Fruit fly (Drosophila melanogaster) whole organism, pupa: Measurements from ENCODE around the gene PolA2.
A peak's percentile ranks its signal among the peaks of the same experiment; 100 is the strongest.

Source experiments
- CG10348 ChIP-seq: fragments of 200-800 bp; sonication (Bioruptor generic); IDR thresholded peaks from 2 replicates; pipeline ENCODE4 v1.3.6; 2022; ENCODE audit warnings: missing biosample characterization, missing genetic modification characterization
- CG12605 ChIP-seq: fragments of 200-800 bp; sonication (Bioruptor generic); IDR thresholded peaks from 2 replicates; pipeline ENCODE4 v1.3.6; 2022; ENCODE audit warnings: missing biosample characterization, missing genetic modification characterization
- CG13204 ChIP-seq: fragments of 200-800 bp; sonication (Bioruptor generic); optimal IDR thresholded peaks from 2 replicates; lab custom pipeline; 2018; ENCODE audit warnings: missing biosample characterization, mild to moderate bottlenecking, missing genetic modification characterization, moderate library complexity
- CG14655 ChIP-seq: fragments of 200-800 bp; sonication (Bioruptor generic); optimal IDR thresholded peaks from 3 replicates; lab custom pipeline; 2017; ENCODE audit warnings: mild to moderate bottlenecking, missing biosample characterization, missing genetic modification reagents, missing genetic modification characterization
- CG15710 ChIP-seq: fragments of 200-800 bp; sonication (Bioruptor generic); optimal IDR thresholded peaks from 2 replicates; lab custom pipeline; 2018; ENCODE audit warnings: missing biosample characterization, mild to moderate bottlenecking, missing genetic modification characterization, moderate library complexity
- CG17806 ChIP-seq: fragments of 200-800 bp; sonication (Bioruptor generic); optimal IDR thresholded peaks from 2 replicates; lab custom pipeline; 2018; ENCODE audit warnings: missing biosample characterization, mild to moderate bottlenecking, missing genetic modification characterization, moderate library complexity
- CG32121 ChIP-seq: fragments of 200-800 bp; sonication (Bioruptor generic); IDR thresholded peaks from 2 replicates; pipeline ENCODE4 v1.3.6; 2022; ENCODE audit warnings: missing biosample characterization, missing genetic modification characterization
- CG34367 ChIP-seq: fragments of 200-800 bp; sonication (Bioruptor generic); optimal IDR thresholded peaks from 2 replicates; lab custom pipeline; 2018; ENCODE audit warnings: missing biosample characterization, mild to moderate bottlenecking, missing genetic modification characterization
- CG4496 ChIP-seq: fragments of 200-800 bp; sonication (Bioruptor generic); IDR thresholded peaks from 3 replicates; pipeline ENCODE4 v1.3.6; 2022; ENCODE audit warnings: missing biosample characterization, missing genetic modification characterization
- CG8159 ChIP-seq: fragments of 200-800 bp; sonication (Bioruptor generic); optimal IDR thresholded peaks from 3 replicates; lab custom pipeline; 2018; ENCODE audit warnings: missing biosample characterization, mild to moderate bottlenecking, missing genetic modification characterization, moderate library complexity
- CG8301 ChIP-seq: fragments of 200-800 bp; sonication (Bioruptor generic); optimal IDR thresholded peaks from 2 replicates; lab custom pipeline; 2018; ENCODE audit warnings: missing biosample characterization, mild to moderate bottlenecking, missing genetic modification characterization
- CG9948 ChIP-seq: fragments of 200-800 bp; sonication (Bioruptor generic); optimal IDR thresholded peaks from 2 replicates; lab custom pipeline; 2018; ENCODE audit warnings: missing biosample characterization, mild to moderate bottlenecking, missing genetic modification characterization, moderate library complexity
- D1 ChIP-seq: fragments of 200-800 bp; sonication (Bioruptor generic); optimal IDR thresholded peaks from 2 replicates; lab custom pipeline; 2018; ENCODE audit warnings: missing biosample characterization, mild to moderate bottlenecking, missing genetic modification characterization, moderate library complexity
- EcR ChIP-seq: fragments of 200-800 bp; sonication (Bioruptor generic); optimal IDR thresholded peaks from 3 replicates; lab custom pipeline; 2019; ENCODE audit warnings: missing biosample characterization, missing genetic modification characterization, mild to moderate bottlenecking, moderate library complexity, missing genetic modification reagents
- Ets98B ChIP-seq: fragments of 200-800 bp; sonication (Bioruptor generic); IDR thresholded peaks from 2 replicates; pipeline ENCODE4 v1.3.6; 2022; ENCODE audit warnings: missing biosample characterization, missing genetic modification characterization
- Pif1A ChIP-seq: fragments of 200-800 bp; sonication (Bioruptor generic); optimal IDR thresholded peaks from 3 replicates; lab custom pipeline; 2016; ENCODE audit warnings: missing biosample characterization, missing genetic modification characterization
- Pif1B ChIP-seq: fragments of 200-800 bp; sonication (Bioruptor generic); optimal IDR thresholded peaks from 3 replicates; lab custom pipeline; 2016; ENCODE audit warnings: missing biosample characterization, missing genetic modification characterization
- Snoo ChIP-seq: fragments of 200-800 bp; sonication (Bioruptor generic); optimal IDR thresholded peaks from 3 replicates; lab custom pipeline; 2017; ENCODE audit warnings: missing biosample characterization, mild to moderate bottlenecking, missing genetic modification characterization, inconsistent platforms
- fd96Ca ChIP-seq: fragments of 200-800 bp; sonication (Bioruptor generic); IDR thresholded peaks from 3 replicates; pipeline ENCODE4 v1.3.6; 2022; ENCODE audit warnings: missing biosample characterization, missing genetic modification characterization
- gl ChIP-seq: fragments of 200-800 bp; sonication (Bioruptor generic); optimal IDR thresholded peaks from 2 replicates; lab custom pipeline; 2018; ENCODE audit warnings: missing biosample characterization, mild to moderate bottlenecking, missing genetic modification characterization
- rn ChIP-seq: fragments of 200-800 bp; sonication (Bioruptor generic); IDR thresholded peaks from 2 replicates; pipeline ENCODE4 v1.3.6; 2022; ENCODE audit warnings: missing biosample characterization, missing genetic modification characterization

Gene PolA2

DNA sequence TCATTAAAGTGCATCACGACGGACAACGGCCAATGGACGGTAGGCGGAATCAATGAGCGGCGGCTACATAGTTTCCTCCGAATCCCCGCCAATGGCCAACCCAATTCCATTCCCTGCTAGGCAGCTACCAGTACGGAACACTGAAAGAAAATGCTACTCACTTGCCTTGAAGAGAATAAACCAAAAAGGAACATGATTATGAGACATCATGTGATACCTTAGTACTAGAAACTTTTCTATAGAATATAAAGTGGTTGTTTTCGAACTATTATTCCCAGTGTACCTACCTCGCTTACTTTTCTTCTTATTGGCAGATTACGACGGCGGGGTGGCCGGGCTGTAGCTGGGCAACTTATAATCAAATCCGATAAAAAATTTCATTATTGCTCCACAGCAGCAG, 14.2 kb upstream of the PolA2 start:
- TF ChIP-seq Snoo (tag; lab: Kevin White, UChicago): peak; percentile 52
- TF ChIP-seq Ets98B (GFP tag; lab: Robert Waterston, UW): peak; percentile 72
- TF ChIP-seq gl (tag; lab: Kevin White, UChicago): peak; percentile 30
- TF ChIP-seq Pif1A: peak; percentile 66
- no peak for TF ChIP-seq EcR
- peak; percentile 34; the same call in 1 of the 2 replicates for TF ChIP-seq rn (GFP tag; lab: Robert Waterston, UW)
- peak; percentile 65 for TF ChIP-seq Pif1B (GFP tag; lab: Kevin White, UChicago)
- peak; percentile 75 for TF ChIP-seq CG8159
- TF ChIP-seq CG15710 (tag; lab: Kevin White, UChicago): peak; percentile 69
- peak; percentile 51; the same call in 1 of the 2 replicates for TF ChIP-seq CG32121
- peak; percentile 63; the same call in 2 of the 3 replicates for TF ChIP-seq CG4496 (GFP tag; lab: Robert Waterston, UW)
- peak; percentile 60 for TF ChIP-seq CG9948 (tag; lab: Kevin White, UChicago)
- peak; percentile 60 for TF ChIP-seq CG34367 (tag; lab: Kevin White, UChicago)
- peak; percentile 73 for TF ChIP-seq fd96Ca (GFP tag; lab: Robert Waterston, UW)
- TF ChIP-seq CG8301 (tag; lab: Kevin White, UChicago): peak; percentile 70
- TF ChIP-seq CG14655 (GFP tag; lab: Kevin White, UChicago): peak; percentile 78
- TF ChIP-seq CG17806: peak; percentile 71
- no peak for TF ChIP-seq D1 (tag; lab: Kevin White, UChicago)
- TF ChIP-seq CG12605: peak; percentile 49
- no peak for TF ChIP-seq CG13204 (GFP tag; lab: Kevin White, UChicago)
- TF ChIP-seq CG10348: no peak

DNA sequence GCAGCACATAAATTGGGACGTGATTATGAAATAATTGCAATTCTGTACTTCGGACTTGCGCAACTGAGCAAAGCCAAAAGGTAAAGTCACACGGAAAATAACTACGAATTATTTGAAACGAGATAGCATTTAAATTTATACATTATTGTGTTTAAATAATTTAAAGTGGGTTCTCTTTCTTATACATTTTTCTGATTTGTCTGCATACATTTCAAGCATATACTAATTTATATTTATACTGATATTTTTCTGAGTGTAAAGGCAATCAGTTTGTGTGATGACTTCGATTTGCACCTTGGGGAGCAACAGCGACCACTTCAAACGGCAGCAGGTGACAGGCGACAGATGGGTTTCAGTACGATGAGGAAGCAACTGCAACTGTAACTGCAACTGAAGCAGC, 13.5 kb upstream of the PolA2 start:
- no peak for TF ChIP-seq CG17806
- TF ChIP-seq CG9948 (tag; lab: Kevin White, UChicago): peak; percentile 22
- peak; percentile 33 for TF ChIP-seq CG8159
- TF ChIP-seq CG8301 (tag; lab: Kevin White, UChicago): peak; percentile 4
- peak; percentile 20 for TF ChIP-seq CG14655 (GFP tag; lab: Kevin White, UChicago)

DNA sequence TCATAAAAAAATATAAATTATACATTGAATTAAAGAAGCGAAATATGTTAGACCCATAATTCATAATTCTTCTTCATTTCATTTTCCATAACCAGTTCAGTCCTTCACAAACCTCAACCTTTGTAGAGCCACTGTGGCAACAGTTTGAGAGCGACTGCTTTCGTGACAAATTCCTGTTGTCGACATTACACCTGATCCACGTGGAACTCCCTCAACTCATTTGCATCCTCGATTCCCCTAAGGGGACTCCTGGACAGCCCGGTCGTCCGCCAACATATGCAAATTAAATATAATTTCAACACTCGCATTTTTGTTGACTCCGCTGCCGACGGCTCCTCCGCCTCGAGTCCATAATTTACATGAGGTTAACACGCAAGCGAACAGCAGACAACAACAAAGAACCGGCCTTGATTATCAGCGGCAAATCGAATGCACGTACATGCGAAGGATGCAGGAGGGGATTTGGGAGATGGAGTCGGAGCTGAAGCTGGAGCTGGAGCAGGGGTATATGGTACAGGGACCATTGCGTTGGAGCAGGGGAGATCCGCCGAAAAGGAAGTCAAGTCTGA, 12.8 kb upstream of the PolA2 start:
- no peak for TF ChIP-seq Pif1A
- TF ChIP-seq Pif1B (GFP tag; lab: Kevin White, UChicago): no peak
- TF ChIP-seq Snoo (tag; lab: Kevin White, UChicago): no peak
- TF ChIP-seq CG32121: no peak
- no peak for TF ChIP-seq fd96Ca (GFP tag; lab: Robert Waterston, UW)
- TF ChIP-seq CG12605: no peak
- no peak for TF ChIP-seq gl (tag; lab: Kevin White, UChicago)
- peak; percentile 41 for TF ChIP-seq EcR
- TF ChIP-seq CG15710 (tag; lab: Kevin White, UChicago): no peak
- TF ChIP-seq CG8301 (tag; lab: Kevin White, UChicago): no peak
- TF ChIP-seq CG13204 (GFP tag; lab: Kevin White, UChicago): peak; percentile 16

DNA sequence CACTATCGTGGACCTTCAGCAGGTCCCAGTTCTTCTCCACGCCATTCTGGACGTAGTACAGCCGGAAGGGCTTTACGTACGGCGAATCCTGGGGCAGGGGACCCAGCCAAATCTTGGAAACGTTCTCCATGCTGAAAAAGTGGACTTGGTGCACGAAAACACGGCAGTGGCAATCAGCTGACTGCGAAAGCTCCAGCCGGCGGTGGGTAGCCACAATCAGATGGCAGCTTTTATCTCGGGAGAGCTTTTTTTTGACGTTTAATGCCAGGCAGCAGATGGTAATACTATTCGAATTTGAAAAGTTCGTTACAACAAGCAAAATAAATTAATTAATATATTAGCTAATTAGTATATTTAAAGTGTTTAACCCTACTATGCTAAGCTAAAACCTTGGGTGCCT, 10.6 kb upstream of the PolA2 start, which contains the start of gene CG42813:
TSS of gene CG42813 (minus strand) at position 220 of the 400 bp plus-strand sequence.
- peak; percentile 67; the same call in 2 of the 3 replicates for TF ChIP-seq CG4496 (GFP tag; lab: Robert Waterston, UW)
- no peak for TF ChIP-seq gl (tag; lab: Kevin White, UChicago)
- no peak for TF ChIP-seq CG9948 (tag; lab: Kevin White, UChicago)
- TF ChIP-seq Ets98B (GFP tag; lab: Robert Waterston, UW): peak; percentile 40; the same call in 1 of the 2 replicates

DNA sequence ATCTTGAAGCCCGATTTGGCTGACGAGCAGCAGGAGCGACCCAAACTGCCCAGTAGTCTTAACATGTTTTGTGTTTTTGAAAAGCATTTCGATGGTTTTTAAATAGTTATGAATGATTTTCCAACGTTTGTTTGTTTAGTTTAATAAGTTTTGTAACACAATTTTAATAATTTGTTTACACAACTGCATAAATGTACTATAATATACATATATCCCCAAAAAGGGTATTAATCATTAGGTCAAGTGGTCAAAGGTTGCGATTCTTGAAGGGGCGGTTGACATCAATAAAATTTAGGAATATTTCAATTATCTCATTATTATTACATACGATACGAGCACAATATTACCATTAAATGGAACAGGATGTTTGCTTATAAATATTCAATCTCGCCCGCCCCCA, 9.6 kb upstream of the PolA2 start, which contains the start of gene CG42814:
TSS of gene CG42814 (minus strand) at position 101 of the 400 bp plus-strand sequence.
- TF ChIP-seq CG9948 (tag; lab: Kevin White, UChicago) (no peak), CG17806 (no peak), CG13204 (GFP tag; lab: Kevin White, UChicago) (no peak), Ets98B (GFP tag; lab: Robert Waterston, UW) (no peak), gl (tag; lab: Kevin White, UChicago) (no peak), Pif1A (no peak), EcR (no peak)

DNA sequence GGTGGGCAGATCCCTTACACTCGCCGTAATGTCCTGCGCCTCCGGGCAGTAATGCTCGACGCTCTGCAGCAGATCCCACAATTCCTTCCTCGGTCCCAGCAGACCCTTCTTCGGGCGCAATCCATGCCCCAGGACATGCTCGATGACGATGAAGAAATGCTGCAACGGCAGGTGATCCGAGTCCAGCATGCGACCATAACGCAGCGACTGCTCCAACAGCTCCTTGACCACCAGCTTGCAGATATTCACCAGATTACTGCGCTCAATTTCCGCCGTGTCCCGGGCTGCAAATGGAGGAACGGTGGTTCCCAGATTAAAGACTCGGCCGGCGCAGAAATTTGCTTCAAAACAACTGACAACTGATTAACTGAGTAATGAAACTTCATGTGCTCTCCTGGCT, 5.6 kb upstream of the PolA2 start, which contains the start of gene CG31068:
TSS of gene CG31068 (plus strand) at position 301 of the 400 bp plus-strand sequence.
- no peak for TF ChIP-seq CG32121
- no peak for TF ChIP-seq CG9948 (tag; lab: Kevin White, UChicago)
- TF ChIP-seq Ets98B (GFP tag; lab: Robert Waterston, UW): no peak
- TF ChIP-seq CG17806: no peak
- no peak for TF ChIP-seq CG8301 (tag; lab: Kevin White, UChicago)
- no peak for TF ChIP-seq CG14655 (GFP tag; lab: Kevin White, UChicago)
- no peak for TF ChIP-seq fd96Ca (GFP tag; lab: Robert Waterston, UW)
- TF ChIP-seq, all 21 proteins: peak for 0

DNA sequence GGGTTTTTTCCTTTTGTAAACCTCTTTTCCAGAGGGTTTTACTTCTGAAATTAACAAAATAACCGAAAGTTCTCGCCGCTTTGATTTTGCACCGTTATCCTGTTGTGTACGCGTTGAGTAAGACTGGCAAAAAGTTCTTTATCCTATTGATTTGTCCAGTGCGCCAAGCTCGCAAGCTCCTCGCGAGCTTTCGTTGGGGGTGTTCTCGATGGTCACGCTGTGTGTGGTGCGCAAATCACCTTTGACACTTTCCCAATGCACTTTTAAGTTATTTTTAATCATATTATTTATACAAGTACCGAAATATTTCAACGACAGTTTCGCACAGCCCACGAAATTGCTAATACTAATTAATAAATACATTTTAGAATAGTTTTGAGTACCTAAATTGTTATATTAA, 983 bp upstream of the PolA2 start:
- TF ChIP-seq CG12605: no peak
- TF ChIP-seq rn (GFP tag; lab: Robert Waterston, UW): no peak
- TF ChIP-seq CG32121: no peak
- no peak for TF ChIP-seq D1 (tag; lab: Kevin White, UChicago)
- no peak for TF ChIP-seq CG8159
- no peak for TF ChIP-seq CG10348
- no peak for TF ChIP-seq Ets98B (GFP tag; lab: Robert Waterston, UW)
- no peak for TF ChIP-seq fd96Ca (GFP tag; lab: Robert Waterston, UW)
- no peak for TF ChIP-seq Pif1A
- TF ChIP-seq CG17806: no peak
- no peak for TF ChIP-seq CG14655 (GFP tag; lab: Kevin White, UChicago)
- no peak for TF ChIP-seq CG4496 (GFP tag; lab: Robert Waterston, UW)
- no peak for TF ChIP-seq CG15710 (tag; lab: Kevin White, UChicago)
